Worm (Caenorhabditis elegans) whole organism, midembryonic: Measurements from ENCODE around the gene W05H7.1.

Experiments
- T22C8.4 ChIP-seq: fragments of 200-800 bp; sonication (Bioruptor generic); IDR thresholded peaks from 2 replicates; pipeline ENCODE4 v1.3.6; 2022; ENCODE audit warnings: missing genetic modification characterization, missing compliant biosample characterization
- cog-1 ChIP-seq: sonication (generic microtip); optimal IDR thresholded peaks from 2 replicates; lab custom pipeline; 2016; ENCODE audit warnings: missing genetic modification characterization, missing compliant biosample characterization
- flt-1 ChIP-seq: fragments of 200-800 bp; sonication (Bioruptor generic); IDR thresholded peaks from 2 replicates; pipeline ENCODE4 v1.3.6; 2022; ENCODE audit warnings: missing genetic modification characterization, missing compliant biosample characterization
- klf-2 ChIP-seq: fragments of 200-800 bp; sonication (Bioruptor generic); conservative IDR thresholded peaks from 2 replicates; pipeline ENCODE4 v1.3.6; 2022; ENCODE audit warnings: missing genetic modification reagents, missing genetic modification characterization, missing compliant biosample characterization
- med-1 ChIP-seq: sonication (generic microtip); optimal IDR thresholded peaks from 2 replicates; lab custom pipeline; 2017; ENCODE audit warnings: missing genetic modification characterization, mild to moderate bottlenecking, missing compliant biosample characterization, antibody characterized with exemption, missing genetic modification reagents; ENCODE audit not compliant: insufficient read depth
- ref-1 ChIP-seq: fragments of 200-800 bp; sonication (Bioruptor generic); conservative IDR thresholded peaks from 2 replicates; pipeline ENCODE4 v1.3.6; 2022; ENCODE audit warnings: missing genetic modification reagents, missing genetic modification characterization, missing compliant biosample characterization
- tab-1 ChIP-seq: fragments of 200-800 bp; sonication (Bioruptor generic); IDR thresholded peaks from 2 replicates; pipeline ENCODE4 v1.3.6; 2022; ENCODE audit warnings: missing genetic modification characterization, missing compliant biosample characterization
- ztf-23 ChIP-seq: fragments of 200-800 bp; sonication (Bioruptor generic); IDR thresholded peaks from 2 replicates; pipeline ENCODE4 v1.3.6; 2022; ENCODE audit warnings: missing genetic modification reagents, missing genetic modification characterization, missing compliant biosample characterization
- ztf-29 ChIP-seq: fragments of 200-800 bp; sonication (Bioruptor generic); IDR thresholded peaks from 2 replicates; pipeline ENCODE4 v1.3.6; 2022; ENCODE audit warnings: missing genetic modification reagents, missing genetic modification characterization, missing compliant biosample characterization

The W05H7.1 gene

DNA sequence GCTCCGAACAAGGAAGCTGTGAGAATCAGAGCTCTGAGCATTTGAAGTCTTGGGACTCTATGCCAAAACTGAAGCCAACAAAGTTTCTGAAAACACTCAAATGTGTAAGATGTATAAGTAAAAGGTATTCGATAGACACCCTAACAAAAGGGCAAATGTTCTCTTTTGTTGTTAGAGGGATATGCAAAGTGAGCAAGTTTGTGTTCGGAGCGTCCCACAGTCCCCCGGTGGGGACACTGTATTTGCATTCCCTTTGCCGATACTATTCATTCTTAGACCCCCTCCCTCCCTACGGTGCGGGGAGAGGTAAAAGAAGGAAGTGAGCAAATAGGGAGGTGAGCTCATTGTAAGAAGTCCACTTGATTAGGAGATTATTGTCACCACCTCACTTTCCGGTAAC is 47.0 kb downstream of the W05H7.1 start, which contains the start of gene F09E10.6:
Gene F09E10.6 (minus strand): TSS at position 101 of the 400 bp plus-strand sequence.
- no peak for TF ChIP-seq med-1 (GFP tag; lab: Kevin White, UChicago)
- TF ChIP-seq klf-2 (GFP tag; lab: Robert Waterston, UW) = no peak
- no peak for TF ChIP-seq cog-1 (tag; lab: Kevin White, UChicago)
- TF ChIP-seq T22C8.4 (GFP tag; lab: Robert Waterston, UW) = no peak
- TF ChIP-seq ztf-29 = no peak
- no peak for TF ChIP-seq flt-1 (GFP tag; lab: Robert Waterston, UW)
- TF ChIP-seq ref-1 (GFP tag; lab: Robert Waterston, UW) = no peak
- no peak for TF ChIP-seq tab-1
- no peak for TF ChIP-seq ztf-23 (GFP tag; lab: Robert Waterston, UW)

DNA sequence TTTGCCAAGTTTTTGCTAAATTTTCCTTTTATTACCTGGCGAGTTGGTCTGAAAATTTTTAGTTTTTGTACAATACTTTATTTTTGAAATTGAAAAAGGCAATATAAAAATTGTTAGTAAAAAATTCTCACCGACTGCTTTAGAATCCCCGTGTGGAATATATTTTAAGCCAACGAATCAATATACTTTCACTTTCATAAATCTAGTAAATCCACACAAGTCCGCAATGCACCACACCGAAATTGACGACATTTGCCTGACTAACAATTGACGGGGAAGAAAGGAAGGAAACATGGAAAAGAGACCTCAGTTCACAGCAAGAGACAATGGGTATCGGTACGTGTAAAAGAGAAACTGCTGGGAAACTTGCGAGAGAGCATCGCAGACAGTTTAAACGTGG is 48.9 kb downstream of the W05H7.1 start:
- TF ChIP-seq T22C8.4 (GFP tag; lab: Robert Waterston, UW) (no peak), ztf-23 (GFP tag; lab: Robert Waterston, UW) (no peak), med-1 (GFP tag; lab: Kevin White, UChicago) (no peak), klf-2 (GFP tag; lab: Robert Waterston, UW) (no peak), flt-1 (GFP tag; lab: Robert Waterston, UW) (no peak), tab-1 (no peak), ztf-29 (no peak)

DNA sequence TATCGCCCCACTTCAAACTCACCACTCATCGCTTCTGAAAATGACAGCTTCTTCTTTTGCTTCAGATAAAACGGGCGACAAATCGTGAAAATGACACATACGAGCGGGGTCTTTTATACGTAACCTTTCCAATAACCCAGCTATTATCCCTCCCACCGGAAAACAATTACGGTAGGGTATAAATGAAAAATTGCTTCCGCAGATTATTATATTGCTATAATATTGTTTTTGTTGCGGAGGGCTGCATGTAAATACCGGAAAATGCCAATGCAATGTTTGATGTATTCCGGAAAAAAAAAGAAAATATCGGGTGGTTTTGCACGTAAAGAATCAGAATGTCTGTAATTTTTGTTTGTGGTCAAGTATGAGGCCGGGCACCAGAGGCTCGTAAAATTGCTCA is 51.2 kb downstream of the W05H7.1 start, which contains the start of gene F09E10.7:
Gene F09E10.7 (minus strand): TSS at position 101 of the 400 bp plus-strand sequence.
- no peak for TF ChIP-seq T22C8.4 (GFP tag; lab: Robert Waterston, UW)
- no peak for TF ChIP-seq ztf-23 (GFP tag; lab: Robert Waterston, UW)
- no peak for TF ChIP-seq med-1 (GFP tag; lab: Kevin White, UChicago)
